In the genomic region with DNA sequence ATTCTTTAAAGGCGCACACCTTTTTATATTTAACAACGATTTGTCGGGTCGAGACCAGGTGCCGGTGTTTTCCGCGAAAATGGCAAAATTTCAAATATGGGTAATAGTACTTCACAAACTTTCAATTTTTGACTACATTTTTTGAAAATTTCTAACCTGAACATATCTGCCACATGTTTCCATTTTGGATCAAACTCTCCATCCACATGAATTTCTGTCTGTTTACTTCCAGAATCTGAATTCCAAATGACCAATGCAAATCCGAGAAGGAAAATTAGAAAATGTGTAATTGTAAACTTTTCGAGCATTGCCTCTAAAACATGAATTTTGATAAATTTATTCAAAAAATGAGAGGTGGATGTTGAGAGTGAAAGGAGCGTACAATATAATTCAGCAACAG, we compare ENCODE assay signal across 2 worm cellular contexts.
TF ChIP-seq lines count a peak whose summit lies in the region.

TSS of gene lact-4 (minus strand) at position 313 of the 400 bp plus-strand sequence.

TF ChIP-seq in whole organism, L4 larva, 104 proteins besides CTCF, POLR2A, EP300 and RAD21:
- TF ChIP-seq egl-27 (tag; optimal IDR thresholded peaks at IDR 0.05; lab: Kevin White, UChicago) (no peak), Y105C5A.15 (GFP tag; IDR thresholded peaks at IDR 0.05; lab: Robert Waterston, UW) (0 out of 2 replicates have a peak, but pooled peaks have one; percentile 8), lin-38 (GFP tag; IDR thresholded peaks at IDR 0.05; lab: Robert Waterston, UW) (no peak), nhr-42 (GFP tag; IDR thresholded peaks at IDR 0.05; lab: Robert Waterston, UW) (no peak), aha-1 (tag; lab: Kevin White, UChicago) (peak; percentile 93), unc-62 (GFP tag; optimal IDR thresholded peaks at IDR 0.05 in 1 of 2; lab: Kevin White, UChicago) (peak in 1 of 2 experiments; percentile 11), unc-62 (tag; optimal IDR thresholded peaks at IDR 0.05; lab: Kevin White, UChicago) (no peak), hif-1 (tag; optimal IDR thresholded peaks at IDR 0.05; lab: Kevin White, UChicago) (no peak)

TF ChIP-seq in whole organism, young adult, 124 proteins besides CTCF, POLR2A, EP300 and RAD21:
- TF ChIP-seq Y56A3A.18 (GFP tag; IDR thresholded peaks at IDR 0.05; lab: Robert Waterston, UW) (0 out of 2 replicates have a peak, but pooled peaks have one; percentile 31), ama-1 (optimal IDR thresholded peaks at IDR 0.05; lab: Kevin White, UChicago) (peak; percentile 51), ama-1 (GFP tag; optimal IDR thresholded peaks at IDR 0.05; lab: Kevin White, UChicago) (no peak), madf-3 (GFP tag; IDR thresholded peaks at IDR 0.05; lab: Robert Waterston, UW) (0 out of 2 replicates have a peak, but pooled peaks have one; percentile 9), ztf-28 (GFP tag; IDR thresholded peaks at IDR 0.05; lab: Robert Waterston, UW) (no peak), lsl-1 (GFP tag; optimal IDR thresholded peaks at IDR 0.05; lab: Kevin White, UChicago) (peak; percentile 41)
TF ChIP-seq in whole organism, young adult: peak in this region for 4.
